Worm (Caenorhabditis elegans): ENCODE data around the gene lon-1.

Gene lon-1

ce11 chrIII:5502915-5503575 is 28.8 kb downstream of the lon-1 start:
- TF ChIP-seq atf-7 (tag; optimal IDR thresholded peaks at IDR 0.05) (peak; percentile 56), nhr-80 (tag; optimal IDR thresholded peaks at IDR 0.05) (peak; percentile 88), tlf-1 (GFP tag; optimal IDR thresholded peaks at IDR 0.05) (no peak), Y56A3A.18 (GFP tag; IDR thresholded peaks at IDR 0.05) (no peak), ekl-4 (GFP tag; IDR thresholded peaks at IDR 0.05) (no peak; the same call in 1 of the 2 replicates), ztf-28 (GFP tag; IDR thresholded peaks at IDR 0.05) (no peak), K12H6.12 (tag; optimal IDR thresholded peaks at IDR 0.05) (peak; percentile 39), hsf-1 (GFP tag; IDR thresholded peaks at IDR 0.05) (no peak), madf-6 (GFP tag; IDR thresholded peaks at IDR 0.05) (no peak), let-607 (tag; optimal IDR thresholded peaks at IDR 0.05) (peak in 1 of 2 experiments; percentile 29), F52B5.7 (tag; optimal IDR thresholded peaks at IDR 0.05) (no peak), Y53G8AR.9 (GFP tag; conservative IDR thresholded peaks at IDR 0.05) (peak; percentile 59), snpc-4 (GFP tag; optimal IDR thresholded peaks at IDR 0.05) (no peak), snpc-4 (tag; optimal IDR thresholded peaks at IDR 0.05) (peak in 3 of 4 experiments; percentile 17 to 46 (median 34)), gei-17 (GFP tag; optimal IDR thresholded peaks at IDR 0.05) (no peak), lsl-1 (GFP tag; optimal IDR thresholded peaks at IDR 0.05) (no peak), egrh-3 (GFP tag; IDR thresholded peaks at IDR 0.05) (no peak), attf-5 (GFP tag; optimal IDR thresholded peaks at IDR 0.05) (peak; percentile 33), somi-1 (GFP tag; optimal IDR thresholded peaks at IDR 0.05) (peak; percentile 18), lin-35 (GFP tag; optimal IDR thresholded peaks at IDR 0.05) (peak in 1 of 3 experiments; percentile 16), attf-3 (GFP tag; conservative IDR thresholded peaks at IDR 0.05) (0 out of 2 replicates have a peak, but pooled peaks have one; percentile 19), ZK185.1 (tag; optimal IDR thresholded peaks at IDR 0.05; ENCODE audit: poor library complexity, severe bottlenecking) (peak; percentile 14), K11D2.4 (GFP tag; IDR thresholded peaks at IDR 0.05) (no peak), ceh-79 (tag; optimal IDR thresholded peaks at IDR 0.05) (no peak), lin-26 (GFP tag; IDR thresholded peaks at IDR 0.05) (peak; percentile 9; the same call in 1 of the 2 replicates), unc-62 (GFP tag; optimal IDR thresholded peaks at IDR 0.05) (peak; percentile 68), F23B12.7 (tag; optimal IDR thresholded peaks at IDR 0.05; ENCODE audit: insufficient read depth) (no peak), mel-28 (tag; optimal IDR thresholded peaks at IDR 0.05; ENCODE audit: borderline replicate concordance) (no peak), lsy-27 (tag; optimal IDR thresholded peaks at IDR 0.05; ENCODE audit: borderline replicate concordance, insufficient read depth) (no peak), ets-4 (GFP tag; optimal IDR thresholded peaks at IDR 0.05) (peak; percentile 36), tbp1 (GFP tag; optimal IDR thresholded peaks at IDR 0.05) (peak; percentile 31), aptf-2 (GFP tag; conservative IDR thresholded peaks at IDR 0.05) (no peak), sdz-38 (tag; optimal IDR thresholded peaks at IDR 0.05) (no peak), nfya-1 (tag; optimal IDR thresholded peaks at IDR 0.05; ENCODE audit: borderline replicate concordance, insufficient read depth) (no peak), cebp-1 (GFP tag; IDR thresholded peaks at IDR 0.05) (peak; percentile 46), cebp-1 (tag; optimal IDR thresholded peaks at IDR 0.05) (peak; percentile 70), hmg-1.2 (GFP tag; IDR thresholded peaks at IDR 0.05) (peak; percentile 67; the same call in 1 of the 2 replicates), ztf-22 (GFP tag; optimal IDR thresholded peaks at IDR 0.05) (peak; percentile 31), lin-40 (tag; optimal IDR thresholded peaks at IDR 0.05) (peak; percentile 42), F57C9.4 (tag; optimal IDR thresholded peaks at IDR 0.05) (no peak), pha-4 (tag; optimal IDR thresholded peaks at IDR 0.05) (no peak), efl-1 (GFP tag; optimal IDR thresholded peaks at IDR 0.05) (no peak), nfyb-1 (GFP tag; IDR thresholded peaks at IDR 0.05) (peak; percentile 10; the same call in 1 of the 2 replicates), C06A6.2 (GFP tag; conservative IDR thresholded peaks at IDR 0.05) (peak; percentile 40; the same call in 1 of the 2 replicates), B0336.3 (GFP tag; IDR thresholded peaks at IDR 0.05) (peak; percentile 67), chd-7 (tag; optimal IDR thresholded peaks at IDR 0.05) (peak; percentile 30), akir-1 (GFP tag; optimal IDR thresholded peaks at IDR 0.05) (no peak)

All from whole organism, young adult.